Worm (Caenorhabditis elegans) whole organism, L1 larva: ENCODE data around the gene egl-17.

Source experiments
- C34B4.2 ChIP-seq: sonication (generic microtip); optimal IDR thresholded peaks from 2 replicates; lab custom pipeline; 2017; ENCODE audit warnings: mild to moderate bottlenecking, missing genetic modification characterization, missing compliant biosample characterization
- alr-1 ChIP-seq: fragments of 200-800 bp; sonication (Bioruptor generic); optimal IDR thresholded peaks from 2 replicates; lab custom pipeline; 2018; ENCODE audit warnings: borderline replicate concordance, mild to moderate bottlenecking, missing genetic modification characterization, missing compliant biosample characterization
- ceh-8 ChIP-seq: fragments of 200-800 bp; sonication (Bioruptor generic); optimal IDR thresholded peaks from 2 replicates; lab custom pipeline; 2018; ENCODE audit warnings: mild to moderate bottlenecking, missing genetic modification characterization, moderate library complexity, missing compliant biosample characterization
- ceh-88 ChIP-seq: fragments of 200-800 bp; sonication (Bioruptor generic); IDR thresholded peaks from 2 replicates; pipeline ENCODE4 v1.3.6; 2022; ENCODE audit warnings: missing genetic modification characterization, missing compliant biosample characterization
- ceh-90 ChIP-seq: sonication (generic microtip); optimal IDR thresholded peaks from 2 replicates; lab custom pipeline; 2016; ENCODE audit warnings: missing genetic modification characterization, missing compliant biosample characterization
- elt-2 ChIP-seq: sonication (generic microtip); optimal IDR thresholded peaks from 2 replicates; lab custom pipeline; 2016; ENCODE audit warnings: missing genetic modification characterization, mild to moderate bottlenecking, inconsistent platforms, missing compliant biosample characterization, missing genetic modification reagents
- elt-3 ChIP-seq, 6 experiments: fragments of 150-350 bp in 1 of 6; sonication (generic microtip); optimal IDR thresholded peaks; 2 replicates each; lab custom pipeline; 2017 to 2018; ENCODE audit warnings: missing biosample characterization in 6 of 6, missing genetic modification characterization in 6 of 6, inconsistent platforms in 1 of 6
- fkh-10 ChIP-seq: sonication (generic microtip); optimal IDR thresholded peaks from 2 replicates; lab custom pipeline; 2017; ENCODE audit warnings: missing biosample characterization, missing genetic modification reagents, missing genetic modification characterization
- grh-1 ChIP-seq: fragments of 200-800 bp; sonication (Bioruptor generic); IDR thresholded peaks from 2 replicates; pipeline ENCODE4 v1.3.6; 2022; ENCODE audit warnings: missing genetic modification reagents, missing genetic modification characterization, missing compliant biosample characterization
- hlh-4 ChIP-seq: sonication (generic microtip); optimal IDR thresholded peaks from 2 replicates; lab custom pipeline; 2016; ENCODE audit warnings: mild to moderate bottlenecking, missing genetic modification characterization, missing compliant biosample characterization
- hpl-2 ChIP-seq: fragments of 150-350 bp; optimal IDR thresholded peaks from 2 replicates; lab custom pipeline; 2014; ENCODE audit warnings: missing biosample characterization, missing genetic modification reagents, missing genetic modification characterization
- isw-1 ChIP-seq: fragments of 200-800 bp; sonication (Bioruptor generic); IDR thresholded peaks from 2 replicates; pipeline ENCODE4 v1.3.6; 2022; ENCODE audit warnings: missing genetic modification characterization, missing compliant biosample characterization
- jun-1 ChIP-seq: fragments of 150-350 bp; optimal IDR thresholded peaks from 2 replicates; lab custom pipeline; 2014; ENCODE audit warnings: missing biosample characterization, missing genetic modification reagents, missing genetic modification characterization
- lin-14 ChIP-seq: fragments of 200-800 bp; sonication (Bioruptor generic); optimal IDR thresholded peaks from 2 replicates; lab custom pipeline; 2018; ENCODE audit warnings: mild to moderate bottlenecking, missing genetic modification characterization, moderate library complexity, missing compliant biosample characterization
- lin-15B ChIP-seq: fragments of 150-350 bp; sonication (generic microtip); optimal IDR thresholded peaks from 3 replicates; lab custom pipeline; 2014; ENCODE audit warnings: missing biosample characterization, missing genetic modification characterization
- lin-35 ChIP-seq, 2 experiments: fragments of 150-350 bp; optimal IDR thresholded peaks; 2 replicates each; lab custom pipeline; 2014; ENCODE audit warnings: missing biosample characterization in 2 of 2, missing genetic modification characterization in 2 of 2, missing genetic modification reagents in 2 of 2
- lin-39 ChIP-seq: fragments of 150-350 bp; optimal IDR thresholded peaks from 2 replicates; lab custom pipeline; 2014; ENCODE audit warnings: missing biosample characterization, missing genetic modification reagents, missing genetic modification characterization
- lsy-2 ChIP-seq, 2 experiments: fragments of 150-350 bp; optimal IDR thresholded peaks; 2 replicates each; lab custom pipeline; 2014; ENCODE audit warnings: missing biosample characterization in 2 of 2, missing genetic modification characterization in 2 of 2
- mep-1 ChIP-seq: fragments of 150-350 bp; optimal IDR thresholded peaks from 2 replicates; lab custom pipeline; 2014; ENCODE audit warnings: missing biosample characterization, missing genetic modification characterization
- nhr-19 ChIP-seq: fragments of 200-800 bp; sonication (Bioruptor generic); conservative IDR thresholded peaks from 2 replicates; pipeline ENCODE4 v1.3.6; 2022; ENCODE audit warnings: missing genetic modification characterization, missing compliant biosample characterization
- nhr-20 ChIP-seq: sonication (generic microtip); optimal IDR thresholded peaks from 2 replicates; lab custom pipeline; 2016; ENCODE audit warnings: mild to moderate bottlenecking, missing genetic modification characterization, missing compliant biosample characterization
- nhr-237 ChIP-seq: fragments of 150-350 bp; optimal IDR thresholded peaks from 2 replicates; lab custom pipeline; 2014; ENCODE audit warnings: missing biosample characterization, missing genetic modification characterization
- nhr-84 ChIP-seq: sonication (generic microtip); optimal IDR thresholded peaks from 2 replicates; lab custom pipeline; 2017; ENCODE audit warnings: missing biosample characterization, missing genetic modification characterization
- nhr-85 ChIP-seq: sonication (generic microtip); peaks from one replicate; lab custom pipeline; 2016; ENCODE audit warnings: missing genetic modification characterization, inconsistent platforms, missing compliant biosample characterization
- pqm-1 ChIP-seq: sonication (generic microtip); optimal IDR thresholded peaks from 3 replicates; lab custom pipeline; 2017; ENCODE audit warnings: missing biosample characterization, missing genetic modification characterization
- rnt-1 ChIP-seq: sonication (generic microtip); optimal IDR thresholded peaks from 2 replicates; lab custom pipeline; 2016; ENCODE audit warnings: mild to moderate bottlenecking, missing genetic modification characterization, moderate library complexity, missing compliant biosample characterization
- skn-1 ChIP-seq: fragments of 150-350 bp; optimal IDR thresholded peaks from 2 replicates; lab custom pipeline; 2014; ENCODE audit warnings: missing biosample characterization, missing genetic modification characterization
- snu-23 ChIP-seq: sonication (generic microtip); optimal IDR thresholded peaks from 2 replicates; lab custom pipeline; 2016; ENCODE audit warnings: missing genetic modification characterization, missing compliant biosample characterization
- sox-4 ChIP-seq: sonication (generic microtip); optimal IDR thresholded peaks from 2 replicates; lab custom pipeline; 2016; ENCODE audit warnings: missing genetic modification characterization, missing compliant biosample characterization
- sup-37 ChIP-seq: fragments of 200-800 bp; sonication (Bioruptor generic); optimal IDR thresholded peaks from 2 replicates; lab custom pipeline; 2018; ENCODE audit warnings: mild to moderate bottlenecking, missing genetic modification characterization, missing compliant biosample characterization
- tlp-1 ChIP-seq: fragments of 150-350 bp; optimal IDR thresholded peaks from 2 replicates; lab custom pipeline; 2014; ENCODE audit warnings: missing biosample characterization, missing genetic modification characterization
- unc-62 ChIP-seq: fragments of 150-350 bp; optimal IDR thresholded peaks from 2 replicates; lab custom pipeline; 2014; ENCODE audit warnings: missing biosample characterization, missing genetic modification reagents, missing genetic modification characterization
- unc-86 ChIP-seq: sonication (generic microtip); optimal IDR thresholded peaks from 2 replicates; lab custom pipeline; 2016; ENCODE audit warnings: missing genetic modification characterization, missing compliant biosample characterization
- unc-98 ChIP-seq: fragments of 200-800 bp; sonication (Bioruptor generic); IDR thresholded peaks from 2 replicates; pipeline ENCODE4 v1.3.6; 2022; ENCODE audit warnings: missing genetic modification characterization, missing compliant biosample characterization
- xbp-1 ChIP-seq: sonication (generic microtip); optimal IDR thresholded peaks from 2 replicates; lab custom pipeline; 2016; ENCODE audit warnings: missing genetic modification characterization, missing compliant biosample characterization
- zag-1 ChIP-seq: fragments of 150-350 bp; optimal IDR thresholded peaks from 2 replicates; lab custom pipeline; 2014; ENCODE audit warnings: missing biosample characterization, missing genetic modification characterization
- ztf-4 ChIP-seq: fragments of 150-350 bp; optimal IDR thresholded peaks from 2 replicates; lab custom pipeline; 2014; ENCODE audit warnings: missing biosample characterization, missing genetic modification characterization

Gene egl-17

DNA sequence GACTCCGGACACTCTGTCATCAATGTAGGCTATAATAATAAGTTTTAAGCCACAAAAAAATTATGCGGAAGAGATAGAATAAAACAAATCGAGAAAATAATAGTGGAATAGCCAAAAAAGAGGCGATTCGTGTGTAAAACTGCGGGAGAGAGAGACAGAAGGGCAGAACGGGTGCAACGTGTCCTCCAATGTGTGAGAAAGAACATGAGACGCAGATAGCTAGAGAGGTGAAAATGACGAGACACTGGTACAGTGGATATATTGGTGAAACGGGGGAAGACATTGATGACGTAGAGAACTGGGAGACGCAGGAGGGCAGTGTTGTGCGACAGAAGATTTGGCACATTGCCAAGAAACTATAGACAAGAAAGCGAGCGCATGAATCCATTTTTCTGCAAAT is 46.2 kb downstream of the egl-17 start, which contains the start of gene F28C10.3 (continued):
- TF ChIP-seq grh-1 (GFP tag; lab: Robert Waterston, UW) (peak; percentile 65), ceh-88 (GFP tag; lab: Robert Waterston, UW) (peak; percentile 48; the same call in 1 of the 2 replicates), tlp-1 (no peak), lin-39 (tag; lab: Kevin White, UChicago) (peak; percentile 53), mep-1 (tag; lab: Kevin White, UChicago) (peak; percentile 68), alr-1 (tag; lab: Kevin White, UChicago) (no peak), C34B4.2 (tag; lab: Kevin White, UChicago) (no peak), nhr-19 (GFP tag; lab: Robert Waterston, UW) (peak; percentile 73), hlh-4 (tag; lab: Kevin White, UChicago) (no peak), nhr-84 (tag; lab: Kevin White, UChicago) (no peak), xbp-1 (tag; lab: Kevin White, UChicago) (peak; percentile 88), ztf-4 (tag; lab: Kevin White, UChicago) (peak; percentile 2), hpl-2 (GFP tag; lab: Kevin White, UChicago) (peak; percentile 48), unc-98 (GFP tag; lab: Robert Waterston, UW) (no peak), unc-62 (GFP tag; lab: Kevin White, UChicago) (no peak), zag-1 (tag; lab: Kevin White, UChicago) (peak; percentile 4), elt-3 (tag; optimal IDR thresholded peaks at IDR 0.05; lab: Kevin White, UChicago) (peak in 2 of 6 experiments; percentile 14 to 66), pqm-1 (tag; lab: Kevin White, UChicago) (no peak), rnt-1 (peak; percentile 82), jun-1 (tag; lab: Kevin White, UChicago) (peak; percentile 81), lin-14 (GFP tag; lab: Kevin White, UChicago) (peak; percentile 96), fkh-10 (peak; percentile 67), lin-35 (GFP tag; optimal IDR thresholded peaks at IDR 0.05; lab: Kevin White, UChicago) (peak; percentile 62 to 65), snu-23 (peak; percentile 87), lin-15B (tag; lab: Kevin White, UChicago) (no peak), ceh-90 (tag; lab: Kevin White, UChicago) (no peak), nhr-85 (peak; percentile 98), sox-4 (tag; lab: Kevin White, UChicago) (peak; percentile 51), lsy-2 (tag; optimal IDR thresholded peaks at IDR 0.05; lab: Kevin White, UChicago) (peak; percentile 69 to 81), nhr-20 (tag; lab: Kevin White, UChicago) (peak; percentile 87), ceh-8 (GFP tag; lab: Kevin White, UChicago) (no peak), elt-2 (tag; lab: Kevin White, UChicago) (no peak), nhr-237 (tag; lab: Kevin White, UChicago) (peak; percentile 36), sup-37 (no peak), isw-1 (GFP tag; lab: Robert Waterston, UW) (peak; percentile 55), unc-86 (tag; lab: Kevin White, UChicago) (peak; percentile 71)

DNA sequence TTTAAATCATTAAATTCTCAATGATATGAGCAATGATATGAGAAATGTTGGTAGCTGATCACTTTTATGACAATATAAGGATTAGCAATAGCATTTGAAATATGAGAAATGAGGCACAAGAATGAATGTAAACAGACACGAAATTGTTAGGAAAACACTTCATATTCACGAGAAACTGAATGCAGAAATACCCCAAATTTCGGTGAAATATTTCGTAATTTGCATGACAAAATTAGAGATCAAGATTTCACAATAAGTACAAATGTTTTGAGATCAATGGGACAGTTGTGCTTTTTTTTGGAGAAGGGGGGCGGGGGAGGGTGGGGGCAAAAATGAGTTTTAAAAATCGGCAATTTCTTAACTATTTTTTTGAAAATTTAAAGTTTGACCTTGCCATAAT is 46.9 kb downstream of the egl-17 start:
- TF ChIP-seq skn-1 (tag; lab: Kevin White, UChicago) (peak; percentile 99), lin-39 (tag; lab: Kevin White, UChicago) (no peak)

DNA sequence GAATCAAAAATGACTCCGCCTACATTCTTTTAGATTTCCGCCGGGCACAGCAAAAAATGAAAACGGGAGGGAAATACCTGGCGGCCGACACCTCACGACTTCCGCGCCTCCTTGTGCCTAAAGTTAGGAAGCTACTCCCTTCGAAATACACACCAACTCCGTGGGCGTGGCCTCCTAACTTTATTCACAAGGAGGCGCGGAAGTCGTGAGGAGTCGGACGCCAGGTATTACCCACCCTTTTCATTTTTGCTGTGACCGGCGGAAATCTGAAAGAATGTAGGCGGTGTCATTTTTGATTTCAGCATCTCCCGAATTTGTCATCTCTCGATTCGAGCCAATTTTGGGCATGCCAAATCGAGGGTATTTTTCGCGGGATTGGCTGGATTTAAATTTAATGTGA is 48.6 kb downstream of the egl-17 start:
- TF ChIP-seq lin-39 (tag; lab: Kevin White, UChicago): no peak
- TF ChIP-seq, all 84 proteins: peak for 0
